Worm (Caenorhabditis elegans): ENCODE results near the gene F25H9.7.

Gene F25H9.7

DNA sequence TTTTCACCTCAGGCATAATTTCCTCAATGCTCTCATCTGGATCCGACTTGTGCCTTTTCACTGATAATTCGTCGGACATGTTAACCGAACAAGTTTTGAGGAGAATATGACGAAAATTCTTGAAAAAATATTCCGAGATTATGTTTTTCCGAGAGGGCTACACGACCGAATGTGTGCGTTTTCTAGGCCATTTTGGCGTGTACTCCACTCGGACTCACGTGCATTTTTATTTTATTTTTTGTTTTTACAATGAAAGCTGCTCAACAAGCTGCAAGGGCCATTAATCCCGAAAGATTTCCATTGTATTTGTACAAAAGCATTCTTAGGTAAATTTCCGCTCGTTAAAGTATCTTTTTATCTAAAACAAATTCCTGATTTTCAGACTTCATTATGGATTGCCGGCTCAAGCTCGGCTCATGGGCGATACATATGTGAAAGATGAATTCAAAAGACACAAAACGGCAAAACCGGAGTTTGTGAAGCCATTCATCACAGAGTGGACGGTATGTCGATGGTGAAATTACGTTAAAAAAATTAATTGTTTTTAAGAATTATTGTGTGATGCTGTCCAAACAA, at the start of gene F25H9.7, which contains the start of gene F25H9.6:
TSS of gene F25H9.7 (plus strand) at position 187 of the 576 bp plus-strand sequence.
TSS of gene F25H9.6 (minus strand) at position 172 of the 576 bp plus-strand sequence.
- no peak for TF ChIP-seq nhr-23 (tag; optimal IDR thresholded peaks at IDR 0.05)
- TF ChIP-seq fos-1 (tag; optimal IDR thresholded peaks at IDR 0.05) = peak; percentile 56
- no peak for TF ChIP-seq skn-1 (tag; optimal IDR thresholded peaks at IDR 0.05)
- peak; percentile 22 for TF ChIP-seq lin-11 (tag; optimal IDR thresholded peaks at IDR 0.05)
- peak; percentile 53 for TF ChIP-seq snpc-4 (tag; optimal IDR thresholded peaks at IDR 0.05)
- peak; percentile 62 to 91 for TF ChIP-seq mdl-1 (tag; optimal IDR thresholded peaks at IDR 0.05)
- peak; percentile 54 for TF ChIP-seq mab-5 (tag; optimal IDR thresholded peaks at IDR 0.05)
- peak; percentile 94 for TF ChIP-seq sma-9 (GFP tag; optimal IDR thresholded peaks at IDR 0.05)
- TF ChIP-seq sma-9 (tag; optimal IDR thresholded peaks at IDR 0.05) = no peak
- TF ChIP-seq C34F6.9 (tag; optimal IDR thresholded peaks at IDR 0.05) = peak; percentile 92
- TF ChIP-seq nhr-12 (tag; optimal IDR thresholded peaks at IDR 0.05) = no peak
- TF ChIP-seq nhr-6 (tag; optimal IDR thresholded peaks at IDR 0.05) = no peak
- TF ChIP-seq gmeb-1 (tag; optimal IDR thresholded peaks at IDR 0.05) = peak; percentile 79
- no peak for TF ChIP-seq nhr-10 (tag; optimal IDR thresholded peaks at IDR 0.05)
- TF ChIP-seq lsy-2 (tag; optimal IDR thresholded peaks at IDR 0.05) = peak; percentile 72 to 89
- TF ChIP-seq nhr-21 (tag; optimal IDR thresholded peaks at IDR 0.05) = peak; percentile 78
- TF ChIP-seq ceh-16 (tag; optimal IDR thresholded peaks at IDR 0.05) = no peak
- no peak for TF ChIP-seq zag-1 (tag; optimal IDR thresholded peaks at IDR 0.05)
- TF ChIP-seq aly-2 (tag; optimal IDR thresholded peaks at IDR 0.05) = no peak
- peak; percentile 84 for TF ChIP-seq crh-2 (tag; optimal IDR thresholded peaks at IDR 0.05)
- peak; percentile 91 for TF ChIP-seq sma-3 (GFP tag; optimal IDR thresholded peaks at IDR 0.05)
- no peak for TF ChIP-seq ceh-82 (tag; optimal IDR thresholded peaks at IDR 0.05)
- peak; percentile 73 for TF ChIP-seq lin-13 (GFP tag; optimal IDR thresholded peaks at IDR 0.05)
- TF ChIP-seq nhr-11 (tag; optimal IDR thresholded peaks at IDR 0.05) = no peak
- TF ChIP-seq Y55F3AM.14 (GFP tag; optimal IDR thresholded peaks at IDR 0.05) = peak; percentile 51
- peak; percentile 44 for TF ChIP-seq ztf-4 (tag; optimal IDR thresholded peaks at IDR 0.05)
- TF ChIP-seq egl-27 (tag; optimal IDR thresholded peaks at IDR 0.05) = peak; percentile 85
- no peak for TF ChIP-seq elt-1 (tag; optimal IDR thresholded peaks at IDR 0.05)
- peak; percentile 38 for TF ChIP-seq blmp-1 (tag; optimal IDR thresholded peaks at IDR 0.05; ENCODE audit: insufficient read depth)
- no peak for TF ChIP-seq elt-3 (tag; optimal IDR thresholded peaks at IDR 0.05)
- TF ChIP-seq ama-1 (optimal IDR thresholded peaks at IDR 0.05) = peak; percentile 9
- peak; percentile 63 for TF ChIP-seq sem-4 (tag; optimal IDR thresholded peaks at IDR 0.05)
- peak; percentile 86 for TF ChIP-seq F13H6.1 (tag; optimal IDR thresholded peaks at IDR 0.05)
- peak; percentile 86 for TF ChIP-seq unc-55 (GFP tag; optimal IDR thresholded peaks at IDR 0.05)
- peak; percentile 31 for TF ChIP-seq nhr-129 (tag; optimal IDR thresholded peaks at IDR 0.05)
- TF ChIP-seq R02D3.7 (tag; optimal IDR thresholded peaks at IDR 0.05) = no peak

DNA sequence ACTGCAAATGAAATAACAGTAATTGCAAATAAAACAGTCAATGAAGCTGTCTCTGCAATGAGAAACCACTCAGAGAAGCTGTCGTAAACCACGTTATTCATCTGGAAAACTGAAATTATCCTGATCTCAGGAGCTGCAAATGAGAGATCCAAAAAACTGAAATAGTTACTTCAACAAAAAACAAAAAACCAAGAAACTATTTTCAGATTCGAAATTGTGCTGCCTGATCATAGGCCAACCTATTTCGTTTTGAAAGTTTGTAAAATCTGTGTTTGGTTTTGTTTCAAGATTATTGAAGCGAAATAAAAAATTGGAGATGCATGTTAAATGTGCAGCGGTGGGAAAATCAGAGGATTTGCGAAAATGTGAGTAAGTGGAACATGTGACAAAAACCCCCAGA, 47.5 kb upstream of the F25H9.7 start, which contains the start of gene srv-8:
TSS of gene srv-8 (minus strand) at position 101 of the 400 bp plus-strand sequence.
- TF ChIP-seq ztf-11 (tag; optimal IDR thresholded peaks at IDR 0.05) (no peak), lin-11 (tag; optimal IDR thresholded peaks at IDR 0.05) (no peak), Y55F3AM.14 (GFP tag; optimal IDR thresholded peaks at IDR 0.05) (no peak), unc-62 (GFP tag; optimal IDR thresholded peaks at IDR 0.05) (no peak), unc-55 (GFP tag; optimal IDR thresholded peaks at IDR 0.05) (no peak), alr-1 (tag; optimal IDR thresholded peaks at IDR 0.05) (no peak), R02D3.7 (tag; optimal IDR thresholded peaks at IDR 0.05) (no peak)

DNA sequence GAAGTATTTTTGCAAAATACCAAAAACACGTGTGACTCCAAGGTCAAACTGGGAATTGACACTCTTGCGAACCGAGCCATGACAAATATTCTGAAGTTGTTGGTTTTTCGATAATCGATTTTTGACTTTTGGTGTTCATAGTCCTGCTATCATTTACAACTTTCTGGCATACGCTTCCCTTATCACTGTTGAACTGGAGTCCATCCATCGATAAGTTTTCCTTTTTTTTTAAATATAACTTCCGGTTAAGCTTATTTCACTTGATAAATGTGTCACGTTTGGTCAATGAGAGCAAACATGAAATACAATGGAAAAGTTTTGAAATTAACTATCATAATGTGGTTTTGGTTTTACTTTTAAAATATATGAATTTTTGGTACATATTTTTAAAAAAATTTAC, 46.5 kb upstream of the F25H9.7 start:
- TF ChIP-seq sma-9 (GFP tag; optimal IDR thresholded peaks at IDR 0.05) = peak; percentile 17
- no peak for TF ChIP-seq sma-9 (tag; optimal IDR thresholded peaks at IDR 0.05)
- no peak for TF ChIP-seq egl-27 (tag; optimal IDR thresholded peaks at IDR 0.05)
- no peak for TF ChIP-seq ZK546.5 (tag; optimal IDR thresholded peaks at IDR 0.05)
- TF ChIP-seq crh-2 (tag; optimal IDR thresholded peaks at IDR 0.05) = peak; percentile 17
- TF ChIP-seq aly-2 (tag; optimal IDR thresholded peaks at IDR 0.05) = no peak
- TF ChIP-seq skn-1 (tag; optimal IDR thresholded peaks at IDR 0.05) = no peak
- no peak for TF ChIP-seq peb-1 (tag; optimal IDR thresholded peaks at IDR 0.05)
- TF ChIP-seq fos-1 (tag; optimal IDR thresholded peaks at IDR 0.05) = peak; percentile 95

All from whole organism, L2 larva.